Fruit fly (Drosophila melanogaster) whole organism, adult: Measurements from ENCODE around the gene Tim17a1.
A peak's percentile ranks its signal among the peaks of the same experiment; 100 is the strongest.

Experiments
- CG11617 ChIP-seq: fragments of 200-800 bp; sonication (Bioruptor generic); optimal IDR thresholded peaks from 2 replicates; lab custom pipeline; 2017; ENCODE audit warnings: mild to moderate bottlenecking, missing biosample characterization, missing genetic modification reagents, missing genetic modification characterization
- CG12768 ChIP-seq: fragments of 200-800 bp; sonication (Bioruptor generic); optimal IDR thresholded peaks from 2 replicates; lab custom pipeline; 2017; ENCODE audit warnings: missing biosample characterization, missing genetic modification characterization, mild to moderate bottlenecking, moderate library complexity, missing genetic modification reagents
- CG14711 ChIP-seq: fragments of 200-800 bp; sonication (Bioruptor generic); optimal IDR thresholded peaks from 2 replicates; lab custom pipeline; 2018; ENCODE audit warnings: missing biosample characterization, mild to moderate bottlenecking, missing genetic modification characterization, moderate library complexity
- CG1620 ChIP-seq: fragments of 200-800 bp; sonication (Bioruptor generic); optimal IDR thresholded peaks from 2 replicates; lab custom pipeline; 2016; ENCODE audit warnings: missing biosample characterization, missing genetic modification characterization
- CG33017 ChIP-seq: fragments of 200-800 bp; sonication (Bioruptor generic); optimal IDR thresholded peaks from 2 replicates; lab custom pipeline; 2018; ENCODE audit warnings: missing biosample characterization, mild to moderate bottlenecking, missing genetic modification characterization, moderate library complexity
- CG5204 ChIP-seq: fragments of 200-800 bp; sonication (Bioruptor generic); optimal IDR thresholded peaks from 2 replicates; lab custom pipeline; 2016; ENCODE audit warnings: missing biosample characterization, missing genetic modification characterization
- CG7045 ChIP-seq: fragments of 200-800 bp; sonication (Bioruptor generic); optimal IDR thresholded peaks from 2 replicates; lab custom pipeline; 2017; ENCODE audit warnings: missing biosample characterization, mild to moderate bottlenecking, missing genetic modification characterization
- CG7101 ChIP-seq: fragments of 200-800 bp; sonication (Bioruptor generic); optimal IDR thresholded peaks from 2 replicates; lab custom pipeline; 2018; ENCODE audit warnings: missing biosample characterization, mild to moderate bottlenecking, missing genetic modification characterization, moderate library complexity
- Clk ChIP-seq: fragments of 200-800 bp; sonication (Bioruptor generic); optimal IDR thresholded peaks from 2 replicates; lab custom pipeline; 2017; ENCODE audit warnings: missing biosample characterization, missing genetic modification characterization
- Crg-1 ChIP-seq: fragments of 200-800 bp; sonication (Bioruptor generic); optimal IDR thresholded peaks from 2 replicates; lab custom pipeline; 2016; ENCODE audit warnings: missing biosample characterization, missing genetic modification characterization
- Hr96 ChIP-seq: fragments of 200-800 bp; sonication (Bioruptor generic); optimal IDR thresholded peaks from 2 replicates; lab custom pipeline; 2016; ENCODE audit warnings: missing biosample characterization, missing genetic modification characterization
- Mnt ChIP-seq: fragments of 200-800 bp; sonication (Bioruptor generic); optimal IDR thresholded peaks from 2 replicates; lab custom pipeline; 2016; ENCODE audit warnings: missing biosample characterization, mild to moderate bottlenecking, missing genetic modification characterization
- bab1 ChIP-seq: fragments of 200-800 bp; sonication (Bioruptor generic); optimal IDR thresholded peaks from 3 replicates; lab custom pipeline; 2019; ENCODE audit warnings: missing biosample characterization, mild to moderate bottlenecking, missing genetic modification characterization, moderate library complexity
- cic ChIP-seq: fragments of 200-800 bp; sonication (Bioruptor generic); optimal IDR thresholded peaks from 2 replicates; lab custom pipeline; 2017; ENCODE audit warnings: missing biosample characterization, mild to moderate bottlenecking, missing genetic modification characterization, moderate library complexity
- cnc ChIP-seq, 2 experiments: fragments of >200 bp; optimal IDR thresholded peaks; 2 replicates each; lab custom pipeline; 2017
- kay ChIP-seq: fragments of 200-800 bp; sonication (Bioruptor generic); peaks from one replicate; lab custom pipeline; 2016; ENCODE audit warnings: missing biosample characterization, missing genetic modification characterization, borderline replicate concordance
- ovo ChIP-seq: fragments of 200-800 bp; sonication (Bioruptor generic); optimal IDR thresholded peaks from 2 replicates; lab custom pipeline; 2016; ENCODE audit warnings: missing biosample characterization, missing genetic modification characterization
- pad ChIP-seq: fragments of 200-800 bp; sonication (Bioruptor generic); optimal IDR thresholded peaks from 3 replicates; lab custom pipeline; 2017; ENCODE audit warnings: missing biosample characterization, missing genetic modification characterization, mild to moderate bottlenecking, moderate library complexity, missing genetic modification reagents
- tj ChIP-seq: fragments of 200-800 bp; sonication (Bioruptor generic); optimal IDR thresholded peaks from 3 replicates; lab custom pipeline; 2017; ENCODE audit warnings: missing biosample characterization, mild to moderate bottlenecking, missing genetic modification characterization, moderate library complexity
- toe ChIP-seq: fragments of 200-800 bp; sonication (Bioruptor generic); optimal IDR thresholded peaks from 2 replicates; lab custom pipeline; 2016; ENCODE audit warnings: missing biosample characterization, missing genetic modification characterization

The Tim17a1 gene

dm6 chr3R:12364580-12364979 lies at the start of gene Tim17a1:
Gene Tim17a1 (minus strand): TSS chr3R:12364680.
- TF ChIP-seq bab1 (GFP tag; lab: Kevin White, UChicago): no peak
- TF ChIP-seq pad (GFP tag; lab: Kevin White, UChicago): no peak
- no peak for TF ChIP-seq Hr96 (GFP tag; lab: Kevin White, UChicago)
- no peak for TF ChIP-seq toe (GFP tag; lab: Kevin White, UChicago)
- TF ChIP-seq kay: no peak
- TF ChIP-seq CG5204 (GFP tag; lab: Kevin White, UChicago): no peak
- no peak for TF ChIP-seq CG7101 (tag; lab: Kevin White, UChicago)
- TF ChIP-seq CG11617: no peak
- TF ChIP-seq ovo: no peak
- no peak for TF ChIP-seq tj
- no peak for TF ChIP-seq Mnt (GFP tag; lab: Kevin White, UChicago)
- no peak for TF ChIP-seq Clk (GFP tag; lab: Kevin White, UChicago)
- TF ChIP-seq CG33017 (tag; lab: Kevin White, UChicago): no peak
- no peak for TF ChIP-seq cic
- no peak for TF ChIP-seq cnc (optimal IDR thresholded peaks at IDR 0.05; lab: Kevin White, UChicago)
- no peak for TF ChIP-seq CG7045 (GFP tag; lab: Kevin White, UChicago)
- TF ChIP-seq CG12768 (GFP tag; lab: Kevin White, UChicago): no peak
- TF ChIP-seq CG14711 (tag; lab: Kevin White, UChicago): no peak

- TF ChIP-seq tj (no peak), CG11617 (peak; percentile 11), CG5204 (GFP tag; lab: Kevin White, UChicago) (no peak), pad (GFP tag; lab: Kevin White, UChicago) (no peak), CG1620 (GFP tag; lab: Kevin White, UChicago) (no peak), cic (no peak), bab1 (GFP tag; lab: Kevin White, UChicago) (peak; percentile 14), CG12768 (GFP tag; lab: Kevin White, UChicago) (no peak), ovo (no peak), CG7101 (tag; lab: Kevin White, UChicago) (no peak), CG33017 (tag; lab: Kevin White, UChicago) (peak; percentile 27), Mnt (GFP tag; lab: Kevin White, UChicago) (peak; percentile 10), CG7045 (GFP tag; lab: Kevin White, UChicago) (no peak)
These were observed 48.9 kb upstream of the Tim17a1 start, which contains the start of the genes Dip-C and pps for dm6 chr3R:12413274-12413958. Gene Dip-C (minus strand): TSS chr3R:12413759. Gene pps (plus strand): TSS chr3R:12413828.

dm6 chr3R:12411449-12411848 lies 47.0 kb upstream of the Tim17a1 start:
- TF ChIP-seq bab1 (GFP tag; lab: Kevin White, UChicago) (no peak), CG7045 (GFP tag; lab: Kevin White, UChicago) (no peak), CG1620 (GFP tag; lab: Kevin White, UChicago) (no peak), CG12768 (GFP tag; lab: Kevin White, UChicago) (no peak), CG14711 (tag; lab: Kevin White, UChicago) (no peak), CG11617 (no peak), Hr96 (GFP tag; lab: Kevin White, UChicago) (no peak), CG7101 (tag; lab: Kevin White, UChicago) (no peak), ovo (no peak), CG33017 (tag; lab: Kevin White, UChicago) (no peak), CG5204 (GFP tag; lab: Kevin White, UChicago) (no peak), pad (GFP tag; lab: Kevin White, UChicago) (no peak), cic (no peak), tj (no peak), kay (no peak), cnc (optimal IDR thresholded peaks at IDR 0.05; lab: Kevin White, UChicago) (no peak), Crg-1 (GFP tag; lab: Kevin White, UChicago) (no peak)

- peak; percentile 35 for TF ChIP-seq CG7101 (tag; lab: Kevin White, UChicago)
- TF ChIP-seq Mnt (GFP tag; lab: Kevin White, UChicago): peak; percentile 50
- peak; percentile 2 for TF ChIP-seq CG14711 (tag; lab: Kevin White, UChicago)
- peak; percentile 2 for TF ChIP-seq cic
- no peak for TF ChIP-seq Clk (GFP tag; lab: Kevin White, UChicago)
- no peak for TF ChIP-seq CG7045 (GFP tag; lab: Kevin White, UChicago)
- TF ChIP-seq pad (GFP tag; lab: Kevin White, UChicago): no peak
- no peak for TF ChIP-seq Crg-1 (GFP tag; lab: Kevin White, UChicago)
- TF ChIP-seq toe (GFP tag; lab: Kevin White, UChicago): no peak
- peak; percentile 8 for TF ChIP-seq CG11617
- TF ChIP-seq CG1620 (GFP tag; lab: Kevin White, UChicago): peak; percentile 20
- no peak for TF ChIP-seq tj
- TF ChIP-seq CG5204 (GFP tag; lab: Kevin White, UChicago): no peak
- TF ChIP-seq kay: no peak
- TF ChIP-seq cnc (optimal IDR thresholded peaks at IDR 0.05; lab: Kevin White, UChicago): no peak
- no peak for TF ChIP-seq ovo
- TF ChIP-seq bab1 (GFP tag; lab: Kevin White, UChicago): peak; percentile 60
- TF ChIP-seq CG33017 (tag; lab: Kevin White, UChicago): no peak
- TF ChIP-seq Hr96 (GFP tag; lab: Kevin White, UChicago): no peak
These were observed 43.7 kb upstream of the Tim17a1 start, which contains the start of gene CG5196 for dm6 chr3R:12408160-12408559. Gene CG5196 (plus strand): TSS chr3R:12408316.

- TF ChIP-seq toe (GFP tag; lab: Kevin White, UChicago) (peak; percentile 70), CG7101 (tag; lab: Kevin White, UChicago) (peak; percentile 59), Hr96 (GFP tag; lab: Kevin White, UChicago) (peak; percentile 57), ovo (peak; percentile 25), Mnt (GFP tag; lab: Kevin White, UChicago) (peak; percentile 33), CG12768 (GFP tag; lab: Kevin White, UChicago) (peak; percentile 96), kay (no peak), bab1 (GFP tag; lab: Kevin White, UChicago) (peak; percentile 60), Clk (GFP tag; lab: Kevin White, UChicago) (no peak), cnc (optimal IDR thresholded peaks at IDR 0.05; lab: Kevin White, UChicago) (peak in 1 of 2 experiments; percentile 79), CG11617 (peak; percentile 70), CG5204 (GFP tag; lab: Kevin White, UChicago) (no peak), CG7045 (GFP tag; lab: Kevin White, UChicago) (peak; percentile 24), CG14711 (tag; lab: Kevin White, UChicago) (peak; percentile 65), cic (peak; percentile 47), CG33017 (tag; lab: Kevin White, UChicago) (peak; percentile 69), tj (peak; percentile 28), Crg-1 (GFP tag; lab: Kevin White, UChicago) (no peak)
These were observed 42.0 kb upstream of the Tim17a1 start, which contains the start of gene CG5167 for dm6 chr3R:12406235-12407196. Gene CG5167 (plus strand): TSS chr3R:12406532.
